Worm (Caenorhabditis elegans) whole organism, L3 larva: ENCODE measurements around the gene sto-4.

Experiments used
- ceh-82 ChIP-seq: fragments of 150-350 bp; optimal IDR thresholded peaks from 2 replicates; lab custom pipeline; 2014; ENCODE audit warnings: missing biosample characterization, missing genetic modification characterization
- egl-27 ChIP-seq: sonication (generic microtip); optimal IDR thresholded peaks from 4 replicates; lab custom pipeline; 2017; ENCODE audit warnings: missing biosample characterization, missing genetic modification reagents, missing genetic modification characterization
- elt-3 ChIP-seq, 3 experiments: fragments of 150-350 bp in 1 of 3; sonication (generic microtip) in 2 of 3; optimal IDR thresholded peaks; 2 replicates in 2 of 3; 4 replicates in 1 of 3; lab custom pipeline; 2014 to 2017; ENCODE audit warnings: missing biosample characterization in 3 of 3, missing genetic modification characterization in 3 of 3
- fos-1 ChIP-seq: fragments of 150-350 bp; optimal IDR thresholded peaks from 2 replicates; lab custom pipeline; 2014; ENCODE audit warnings: missing biosample characterization, missing genetic modification characterization
- hmg-11 ChIP-seq: sonication (generic microtip); optimal IDR thresholded peaks from 2 replicates; lab custom pipeline; 2016; ENCODE audit warnings: missing genetic modification characterization, missing compliant biosample characterization
- mdl-1 ChIP-seq: fragments of 150-350 bp; optimal IDR thresholded peaks from 2 replicates; lab custom pipeline; 2014; ENCODE audit warnings: missing biosample characterization, missing genetic modification characterization
- nhr-28 ChIP-seq: fragments of 150-350 bp; optimal IDR thresholded peaks from 2 replicates; lab custom pipeline; 2014; ENCODE audit warnings: missing biosample characterization, missing genetic modification characterization
- nhr-77 ChIP-seq: fragments of 150-350 bp; optimal IDR thresholded peaks from 2 replicates; lab custom pipeline; 2014; ENCODE audit warnings: missing biosample characterization, missing genetic modification characterization
- pha-4 ChIP-seq: fragments of 150-350 bp; optimal IDR thresholded peaks from 2 replicates; lab custom pipeline; 2014; ENCODE audit warnings: missing biosample characterization, missing genetic modification reagents, missing genetic modification characterization
- tbx-2 ChIP-seq: sonication (generic microtip); optimal IDR thresholded peaks from 2 replicates; lab custom pipeline; 2016; ENCODE audit warnings: mild to moderate bottlenecking, missing genetic modification characterization, missing compliant biosample characterization
- unc-39 ChIP-seq: sonication (generic microtip); optimal IDR thresholded peaks from 4 replicates; lab custom pipeline; 2017; ENCODE audit warnings: missing biosample characterization, missing genetic modification characterization
- unc-62 ChIP-seq: fragments of 150-350 bp; sonication (generic microtip); optimal IDR thresholded peaks from 4 replicates; lab custom pipeline; 2014; ENCODE audit warnings: missing biosample characterization, missing genetic modification reagents, missing genetic modification characterization

DNA sequence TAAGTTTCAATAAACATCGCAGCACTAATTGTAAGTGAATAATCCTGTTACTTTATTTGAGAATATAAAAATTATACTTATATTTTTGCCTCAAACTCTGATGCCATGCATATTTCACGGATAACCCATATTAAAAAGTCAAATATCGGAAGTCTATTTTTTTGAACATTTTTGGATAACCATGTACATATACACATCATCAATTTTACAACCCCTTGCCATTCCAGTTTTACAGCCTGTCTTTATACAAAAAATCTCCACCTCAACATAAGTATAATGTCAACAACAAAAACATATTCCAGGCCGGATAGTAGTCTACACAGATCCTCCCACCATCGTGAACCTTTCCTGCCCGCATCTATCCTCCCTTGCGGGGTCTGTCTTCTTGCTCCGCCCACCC lies 40.3 kb downstream of the sto-4 start, which contains the start of gene hnd-1:
- TF ChIP-seq hmg-11 (tag; lab: Kevin White, UChicago) (no peak), nhr-28 (tag; lab: Kevin White, UChicago) (no peak), nhr-77 (tag; lab: Kevin White, UChicago) (no peak), tbx-2 (tag; lab: Kevin White, UChicago) (no peak), fos-1 (tag; lab: Kevin White, UChicago) (no peak), unc-62 (GFP tag; lab: Kevin White, UChicago) (no peak), ceh-82 (tag; lab: Kevin White, UChicago) (no peak), mdl-1 (no peak), egl-27 (tag; lab: Kevin White, UChicago) (no peak), unc-39 (tag; lab: Kevin White, UChicago) (no peak), pha-4 (no peak), elt-3 (tag; optimal IDR thresholded peaks at IDR 0.05; lab: Kevin White, UChicago) (no peak)
